Worm (Caenorhabditis elegans) whole organism, young adult: ENCODE results near the gene F58E6.4.

Experiments
- B0261.1 ChIP-seq: sonication (generic microtip); optimal IDR thresholded peaks from 2 replicates; lab custom pipeline; 2016; ENCODE audit warnings: mild to moderate bottlenecking, missing genetic modification characterization, moderate library complexity, missing compliant biosample characterization
- C17E4.6 ChIP-seq: fragments of 200-800 bp; sonication (Bioruptor generic); IDR thresholded peaks from 2 replicates; pipeline ENCODE4 v1.3.6; 2022; ENCODE audit warnings: missing genetic modification reagents, missing genetic modification characterization, missing compliant biosample characterization
- D2030.7 ChIP-seq: fragments of 200-800 bp; sonication (Bioruptor generic); IDR thresholded peaks from 2 replicates; pipeline ENCODE4 v1.3.6; 2022; ENCODE audit warnings: missing genetic modification reagents, missing genetic modification characterization, missing compliant biosample characterization
- F10E7.11 ChIP-seq: sonication (generic microtip); optimal IDR thresholded peaks from 2 replicates; lab custom pipeline; 2017; ENCODE audit warnings: mild to moderate bottlenecking, missing genetic modification characterization, moderate library complexity, missing compliant biosample characterization
- F22D6.2 ChIP-seq: sonication (generic microtip); optimal IDR thresholded peaks from 2 replicates; lab custom pipeline; 2016; ENCODE audit warnings: mild to moderate bottlenecking, missing genetic modification characterization, missing compliant biosample characterization
- F33H1.4 ChIP-seq: fragments of 200-800 bp; sonication (Bioruptor generic); IDR thresholded peaks from 2 replicates; pipeline ENCODE4 v1.3.6; 2022; ENCODE audit warnings: missing genetic modification reagents, missing genetic modification characterization, missing compliant biosample characterization
- F37B4.10 ChIP-seq: fragments of 200-800 bp; sonication (Bioruptor generic); IDR thresholded peaks from 2 replicates; pipeline ENCODE4 v1.3.6; 2022; ENCODE audit warnings: missing genetic modification characterization, missing compliant biosample characterization
- F39B2.1 ChIP-seq: fragments of 200-800 bp; sonication (Bioruptor generic); IDR thresholded peaks from 2 replicates; pipeline ENCODE4 v1.3.6; 2022; ENCODE audit warnings: missing genetic modification reagents, missing genetic modification characterization, missing compliant biosample characterization
- F49E8.2 ChIP-seq: sonication (generic microtip); optimal IDR thresholded peaks from 3 replicates; lab custom pipeline; 2017; ENCODE audit warnings: missing genetic modification characterization, mild to moderate bottlenecking, missing compliant biosample characterization, antibody characterized with exemption, moderate library complexity; ENCODE audit not compliant: insufficient read depth
- K12H6.12 ChIP-seq: fragments of 200-800 bp; sonication (Bioruptor generic); optimal IDR thresholded peaks from 2 replicates; lab custom pipeline; 2018; ENCODE audit warnings: mild to moderate bottlenecking, missing genetic modification characterization, missing compliant biosample characterization
- Y53F4B.3 ChIP-seq: fragments of 200-800 bp; sonication (Bioruptor generic); IDR thresholded peaks from 2 replicates; pipeline ENCODE4 v1.3.6; 2022; ENCODE audit warnings: missing genetic modification reagents, missing genetic modification characterization, missing compliant biosample characterization
- Y53G8AR.9 ChIP-seq: fragments of 200-800 bp; sonication (Bioruptor generic); conservative IDR thresholded peaks from 2 replicates; pipeline ENCODE4 v1.3.6; 2022; ENCODE audit warnings: missing genetic modification reagents, missing genetic modification characterization, missing compliant biosample characterization
- Y79H2A.3 ChIP-seq: fragments of 200-800 bp; sonication (Bioruptor generic); conservative IDR thresholded peaks from 2 replicates; pipeline ENCODE4 v1.3.6; 2022; ENCODE audit warnings: missing genetic modification reagents, missing genetic modification characterization, missing compliant biosample characterization
- Y95B8A.8 ChIP-seq: fragments of 200-800 bp; sonication (Bioruptor generic); IDR thresholded peaks from 2 replicates; pipeline ENCODE4 v1.3.6; 2022; ENCODE audit warnings: missing genetic modification reagents, missing genetic modification characterization, missing compliant biosample characterization
- akir-1 ChIP-seq: fragments of 200-800 bp; sonication (Bioruptor generic); optimal IDR thresholded peaks from 2 replicates; lab custom pipeline; 2018; ENCODE audit warnings: mild to moderate bottlenecking, missing genetic modification characterization, moderate library complexity, missing compliant biosample characterization
- ama-1 ChIP-seq, 3 experiments: fragments of 150-350 bp in 1 of 3; sonication (generic microtip) in 2 of 3; optimal IDR thresholded peaks; 2 replicates each; lab custom pipeline; 2014 to 2018; ENCODE audit warnings: missing biosample characterization in 2 of 3, missing genetic modification characterization in 2 of 3, missing genetic modification reagents in 2 of 3
- aptf-2 ChIP-seq: fragments of 200-800 bp; sonication (Bioruptor generic); conservative IDR thresholded peaks from 2 replicates; pipeline ENCODE4 v1.3.6; 2022; ENCODE audit warnings: missing genetic modification reagents, missing genetic modification characterization, missing compliant biosample characterization
- attf-5 ChIP-seq: fragments of 200-800 bp; sonication (Bioruptor generic); optimal IDR thresholded peaks from 2 replicates; lab custom pipeline; 2018; ENCODE audit warnings: mild to moderate bottlenecking, missing genetic modification characterization, missing compliant biosample characterization
- attf-6 ChIP-seq: fragments of 200-800 bp; sonication (Bioruptor generic); IDR thresholded peaks from 2 replicates; pipeline ENCODE4 v1.3.6; 2022; ENCODE audit warnings: missing genetic modification reagents, missing genetic modification characterization, missing compliant biosample characterization
- bed-2 ChIP-seq: fragments of 200-800 bp; sonication (Bioruptor generic); IDR thresholded peaks from 2 replicates; pipeline ENCODE4 v1.3.6; 2022; ENCODE audit warnings: missing genetic modification reagents, missing genetic modification characterization, missing compliant biosample characterization
- ceh-79 ChIP-seq: sonication (generic microtip); optimal IDR thresholded peaks from 2 replicates; lab custom pipeline; 2017; ENCODE audit warnings: mild to moderate bottlenecking, missing genetic modification characterization, missing compliant biosample characterization
- die-1 ChIP-seq: sonication (generic microtip); optimal IDR thresholded peaks from 2 replicates; lab custom pipeline; 2016; ENCODE audit warnings: missing genotype, mild to moderate bottlenecking, missing genetic modification characterization, missing compliant biosample characterization
- dpff-1 ChIP-seq: sonication (generic microtip); optimal IDR thresholded peaks from 2 replicates; lab custom pipeline; 2017; ENCODE audit warnings: mild to moderate bottlenecking, missing genetic modification characterization, missing compliant biosample characterization
- egl-44 ChIP-seq: fragments of 200-800 bp; sonication (Bioruptor generic); IDR thresholded peaks from 2 replicates; pipeline ENCODE4 v1.3.6; 2022; ENCODE audit warnings: missing genetic modification reagents, missing genetic modification characterization, missing compliant biosample characterization
- ekl-4 ChIP-seq: fragments of 200-800 bp; sonication (Bioruptor generic); IDR thresholded peaks from 2 replicates; pipeline ENCODE4 v1.3.6; 2022; ENCODE audit warnings: missing genetic modification reagents, missing genetic modification characterization, missing compliant biosample characterization
- ets-4 ChIP-seq: fragments of 200-800 bp; sonication (Bioruptor generic); optimal IDR thresholded peaks from 2 replicates; lab custom pipeline; 2018; ENCODE audit warnings: mild to moderate bottlenecking, missing genetic modification characterization, missing compliant biosample characterization
- gei-17 ChIP-seq: fragments of 200-800 bp; sonication (Bioruptor generic); optimal IDR thresholded peaks from 2 replicates; lab custom pipeline; 2018; ENCODE audit warnings: mild to moderate bottlenecking, missing genetic modification characterization, missing compliant biosample characterization
- hrde-1 ChIP-seq: sonication (generic microtip); optimal IDR thresholded peaks from 2 replicates; lab custom pipeline; 2016; ENCODE audit warnings: missing genetic modification characterization, mild to moderate bottlenecking, missing compliant biosample characterization, moderate library complexity, missing genotype, missing genetic modification reagents, borderline replicate concordance
- let-607 ChIP-seq, 2 experiments: fragments of 200-800 bp in 1 of 2; sonication (Bioruptor generic) in 1 of 2; sonication (generic microtip) in 1 of 2; optimal IDR thresholded peaks; 2 replicates each; lab custom pipeline; 2016 to 2018; ENCODE audit warnings: mild to moderate bottlenecking in 2 of 2, missing compliant biosample characterization in 2 of 2, missing genetic modification characterization in 2 of 2, moderate library complexity in 2 of 2, missing genotype in 1 of 2
- lin-40 ChIP-seq: sonication (generic microtip); optimal IDR thresholded peaks from 2 replicates; lab custom pipeline; 2016; ENCODE audit warnings: missing genetic modification characterization, mild to moderate bottlenecking, missing compliant biosample characterization, missing genotype, missing genetic modification reagents
- lin-54 ChIP-seq: fragments of 200-800 bp; sonication (Bioruptor generic); optimal IDR thresholded peaks from 2 replicates; lab custom pipeline; 2018; ENCODE audit warnings: mild to moderate bottlenecking, missing genetic modification characterization, missing compliant biosample characterization
- lsl-1 ChIP-seq: fragments of 200-800 bp; sonication (Bioruptor generic); optimal IDR thresholded peaks from 2 replicates; lab custom pipeline; 2018; ENCODE audit warnings: mild to moderate bottlenecking, missing genetic modification characterization, moderate library complexity, missing compliant biosample characterization
- madf-8 ChIP-seq: fragments of 200-800 bp; sonication (Bioruptor generic); conservative IDR thresholded peaks from 2 replicates; pipeline ENCODE4 v1.3.6; 2022; ENCODE audit warnings: missing genetic modification reagents, missing genetic modification characterization, missing compliant biosample characterization
- nfya-2 ChIP-seq: fragments of 200-800 bp; sonication (Bioruptor generic); IDR thresholded peaks from 2 replicates; pipeline ENCODE4 v1.3.6; 2022; ENCODE audit warnings: missing genetic modification reagents, missing genetic modification characterization, missing compliant biosample characterization
- nhr-120 ChIP-seq: fragments of 200-800 bp; sonication (Bioruptor generic); IDR thresholded peaks from 2 replicates; pipeline ENCODE4 v1.3.6; 2022; ENCODE audit warnings: missing genetic modification characterization, missing compliant biosample characterization
- pha-4 ChIP-seq: fragments of 150-350 bp; sonication (generic microtip); optimal IDR thresholded peaks from 2 replicates; lab custom pipeline; 2014; ENCODE audit warnings: missing biosample characterization, missing genetic modification reagents, missing genetic modification characterization
- repo-1 ChIP-seq: sonication (generic microtip); optimal IDR thresholded peaks from 2 replicates; lab custom pipeline; 2017; ENCODE audit warnings: mild to moderate bottlenecking, missing genetic modification characterization, missing compliant biosample characterization
- snpc-1.1 ChIP-seq: sonication (generic microtip); optimal IDR thresholded peaks from 2 replicates; lab custom pipeline; 2017; ENCODE audit warnings: missing genetic modification characterization, mild to moderate bottlenecking, missing compliant biosample characterization, antibody characterized with exemption, moderate library complexity, missing genotype, missing genetic modification reagents; ENCODE audit not compliant: insufficient read depth
- snpc-1.3 ChIP-seq: sonication (generic microtip); optimal IDR thresholded peaks from 2 replicates; lab custom pipeline; 2017; ENCODE audit warnings: missing genetic modification characterization, mild to moderate bottlenecking, missing compliant biosample characterization, antibody characterized with exemption, moderate library complexity, missing genotype, missing genetic modification reagents; ENCODE audit not compliant: insufficient read depth
- snpc-3.4 ChIP-seq: sonication (generic microtip); optimal IDR thresholded peaks from 2 replicates; lab custom pipeline; 2017; ENCODE audit warnings: missing genetic modification characterization, mild to moderate bottlenecking, missing compliant biosample characterization, antibody characterized with exemption, moderate library complexity, missing genotype, missing genetic modification reagents
- somi-1 ChIP-seq: fragments of 200-800 bp; sonication (Bioruptor generic); optimal IDR thresholded peaks from 2 replicates; lab custom pipeline; 2018; ENCODE audit warnings: mild to moderate bottlenecking, missing genetic modification characterization, missing compliant biosample characterization
- sptf-2 ChIP-seq: fragments of 200-800 bp; sonication (Bioruptor generic); optimal IDR thresholded peaks from 2 replicates; lab custom pipeline; 2018; ENCODE audit warnings: mild to moderate bottlenecking, missing genetic modification characterization, missing compliant biosample characterization
- tbx-9 ChIP-seq: sonication (generic microtip); optimal IDR thresholded peaks from 2 replicates; lab custom pipeline; 2016; ENCODE audit warnings: borderline replicate concordance, missing genetic modification characterization, inconsistent platforms, missing compliant biosample characterization
- zim-3 ChIP-seq: sonication (generic microtip); optimal IDR thresholded peaks from 2 replicates; lab custom pipeline; 2017; ENCODE audit warnings: mild to moderate bottlenecking, missing genetic modification characterization, moderate library complexity, missing compliant biosample characterization
- ztf-22 ChIP-seq: fragments of 200-800 bp; sonication (Bioruptor generic); optimal IDR thresholded peaks from 2 replicates; lab custom pipeline; 2018; ENCODE audit warnings: mild to moderate bottlenecking, missing genetic modification characterization, moderate library complexity, missing compliant biosample characterization
- ztf-28 ChIP-seq: fragments of 200-800 bp; sonication (Bioruptor generic); IDR thresholded peaks from 2 replicates; pipeline ENCODE4 v1.3.6; 2022; ENCODE audit warnings: missing genetic modification reagents, missing genetic modification characterization, missing compliant biosample characterization
- ztf-6 ChIP-seq: fragments of 200-800 bp; sonication (Bioruptor generic); IDR thresholded peaks from 2 replicates; pipeline ENCODE4 v1.3.6; 2022; ENCODE audit warnings: missing genetic modification reagents, missing genetic modification characterization, missing compliant biosample characterization

The F58E6.4 gene

ce11 chrV:9786721-9787131 lies 36.5 kb upstream of the F58E6.4 start, which contains the start of gene F46B6.6 (continued):
- TF ChIP-seq F33H1.4 (GFP tag; lab: Robert Waterston, UW) (no peak), ztf-28 (GFP tag; lab: Robert Waterston, UW) (no peak), F22D6.2 (tag; lab: Kevin White, UChicago) (no peak), lsl-1 (peak; percentile 12), snpc-1.3 (tag; lab: Kevin White, UChicago) (no peak), let-607 (tag; optimal IDR thresholded peaks at IDR 0.05; lab: Kevin White, UChicago) (peak in 1 of 2 experiments; percentile 41), gei-17 (GFP tag; lab: Kevin White, UChicago) (no peak), attf-6 (no peak), snpc-3.4 (tag; lab: Kevin White, UChicago) (no peak), F39B2.1 (GFP tag; lab: Robert Waterston, UW) (no peak), zim-3 (tag; lab: Kevin White, UChicago) (peak; percentile 52), aptf-2 (no peak), ceh-79 (tag; lab: Kevin White, UChicago) (no peak), ets-4 (GFP tag; lab: Kevin White, UChicago) (no peak), snpc-1.1 (tag; lab: Kevin White, UChicago) (peak; percentile 11), Y53G8AR.9 (GFP tag; lab: Robert Waterston, UW) (0 out of 2 replicates have a peak, but pooled peaks have one; percentile 57), Y95B8A.8 (GFP tag; lab: Robert Waterston, UW) (no peak), die-1 (peak; percentile 15), akir-1 (GFP tag; lab: Kevin White, UChicago) (no peak), egl-44 (GFP tag; lab: Robert Waterston, UW) (no peak), attf-5 (GFP tag; lab: Kevin White, UChicago) (peak; percentile 41), bed-2 (GFP tag; lab: Robert Waterston, UW) (no peak), pha-4 (no peak), C17E4.6 (no peak), nhr-120 (GFP tag; lab: Robert Waterston, UW) (no peak), ama-1 (optimal IDR thresholded peaks at IDR 0.05; lab: Kevin White, UChicago) (peak; percentile 72), ama-1 (GFP tag; optimal IDR thresholded peaks at IDR 0.05; lab: Kevin White, UChicago) (peak; percentile 14 to 36), F49E8.2 (tag; lab: Kevin White, UChicago) (peak; percentile 53), lin-40 (no peak), lin-54 (GFP tag; lab: Kevin White, UChicago) (peak; percentile 21), B0261.1 (tag; lab: Kevin White, UChicago) (no peak), ztf-6 (GFP tag; lab: Robert Waterston, UW) (no peak), F10E7.11 (tag; lab: Kevin White, UChicago) (peak; percentile 13), tbx-9 (no peak), somi-1 (GFP tag; lab: Kevin White, UChicago) (no peak), D2030.7 (GFP tag; lab: Robert Waterston, UW) (no peak), Y53F4B.3 (GFP tag; lab: Robert Waterston, UW) (no peak), F37B4.10 (GFP tag; lab: Robert Waterston, UW) (no peak), sptf-2 (GFP tag; lab: Kevin White, UChicago) (no peak), madf-8 (GFP tag; lab: Robert Waterston, UW) (no peak; the same call in 1 of the 2 replicates), repo-1 (peak; percentile 92), ztf-22 (GFP tag; lab: Kevin White, UChicago) (no peak), ekl-4 (GFP tag; lab: Robert Waterston, UW) (peak; percentile 50; the same call in 1 of the 2 replicates), hrde-1 (tag; lab: Kevin White, UChicago) (no peak), dpff-1 (tag; lab: Kevin White, UChicago) (no peak), K12H6.12 (tag; lab: Kevin White, UChicago) (no peak), nfya-2 (GFP tag; lab: Robert Waterston, UW) (no peak), Y79H2A.3 (GFP tag; lab: Robert Waterston, UW) (no peak)
